Worm (Caenorhabditis elegans) whole organism, early embryonic: ENCODE results near the gene eat-17.
A peak's percentile ranks its signal among the peaks of the same experiment; 100 is the strongest.

Experiments
- B0310.2 ChIP-seq: sonication (generic microtip); optimal IDR thresholded peaks from 2 replicates; lab custom pipeline; 2016; ENCODE audit warnings: mild to moderate bottlenecking, missing genetic modification characterization, missing compliant biosample characterization
- F13C5.2 ChIP-seq: sonication (generic microtip); optimal IDR thresholded peaks from 2 replicates; lab custom pipeline; 2017; ENCODE audit warnings: mild to moderate bottlenecking, missing genetic modification characterization, inconsistent platforms, missing compliant biosample characterization
- aly-1 ChIP-seq: sonication (generic microtip); optimal IDR thresholded peaks from 2 replicates; lab custom pipeline; 2016; ENCODE audit warnings: missing genetic modification characterization, missing compliant biosample characterization
- ama-1 ChIP-seq: fragments of 150-350 bp; optimal IDR thresholded peaks from 2 replicates; lab custom pipeline; 2014
- ceh-13 ChIP-seq: fragments of 200-800 bp; sonication (Bioruptor generic); optimal IDR thresholded peaks from 2 replicates; lab custom pipeline; 2018; ENCODE audit warnings: mild to moderate bottlenecking, missing genetic modification characterization, missing compliant biosample characterization
- ceh-36 ChIP-seq: sonication (generic microtip); optimal IDR thresholded peaks from 2 replicates; lab custom pipeline; 2016; ENCODE audit warnings: missing genetic modification characterization, inconsistent platforms, missing compliant biosample characterization
- ets-7 ChIP-seq: sonication (generic microtip); optimal IDR thresholded peaks from 2 replicates; lab custom pipeline; 2016; ENCODE audit warnings: missing genotype, missing genetic modification characterization, missing compliant biosample characterization
- flt-1 ChIP-seq: fragments of 200-800 bp; sonication (Bioruptor generic); IDR thresholded peaks from 2 replicates; pipeline ENCODE4 v1.3.6; 2022; ENCODE audit warnings: missing genetic modification characterization, missing compliant biosample characterization
- hmbx-1 ChIP-seq: sonication (generic microtip); optimal IDR thresholded peaks from 2 replicates; lab custom pipeline; 2016; ENCODE audit warnings: mild to moderate bottlenecking, missing genetic modification characterization, missing compliant biosample characterization
- hmg-4 ChIP-seq: fragments of 200-800 bp; sonication (Bioruptor generic); optimal IDR thresholded peaks from 2 replicates; lab custom pipeline; 2018; ENCODE audit warnings: mild to moderate bottlenecking, missing genetic modification characterization, missing compliant biosample characterization
- hnd-1 ChIP-seq: sonication (generic microtip); optimal IDR thresholded peaks from 2 replicates; lab custom pipeline; 2016; ENCODE audit warnings: missing genetic modification characterization, missing compliant biosample characterization
- pes-1 ChIP-seq: fragments of 200-800 bp; sonication (Bioruptor generic); IDR thresholded peaks from 2 replicates; pipeline ENCODE4 v1.3.6; 2022; ENCODE audit warnings: missing genetic modification reagents, missing genetic modification characterization, missing compliant biosample characterization
- scrt-1 ChIP-seq: fragments of 200-800 bp; sonication (Bioruptor generic); IDR thresholded peaks from 2 replicates; pipeline ENCODE4 v1.3.6; 2022; ENCODE audit warnings: missing genetic modification characterization, missing compliant biosample characterization
- sea-1 ChIP-seq: fragments of 200-800 bp; sonication (Bioruptor generic); conservative IDR thresholded peaks from 2 replicates; pipeline ENCODE4 v1.3.6; 2022; ENCODE audit warnings: missing genetic modification characterization, missing compliant biosample characterization
- tbx-11 ChIP-seq: fragments of 200-800 bp; sonication (Bioruptor generic); IDR thresholded peaks from 2 replicates; pipeline ENCODE4 v1.3.6; 2022; ENCODE audit warnings: missing genetic modification characterization, missing compliant biosample characterization
- tbx-37 ChIP-seq: fragments of 200-800 bp; sonication (Bioruptor generic); conservative IDR thresholded peaks from 2 replicates; pipeline ENCODE4 v1.3.6; 2022; ENCODE audit warnings: missing genetic modification reagents, missing genetic modification characterization, missing compliant biosample characterization
- tra-4 ChIP-seq: sonication (generic microtip); optimal IDR thresholded peaks from 2 replicates; lab custom pipeline; 2017; ENCODE audit warnings: missing genetic modification characterization, missing compliant biosample characterization

Gene eat-17

ce11 chrX:16451124-16451523, 34.5 kb upstream of the eat-17 start:
- TF ChIP-seq tra-4 (tag; lab: Kevin White, UChicago) (no peak), ceh-36 (tag; lab: Kevin White, UChicago) (no peak), F13C5.2 (tag; lab: Kevin White, UChicago) (no peak), ama-1 (no peak), pes-1 (no peak), aly-1 (no peak)

- no peak for TF ChIP-seq scrt-1 (GFP tag; lab: Robert Waterston, UW)
- TF ChIP-seq hnd-1 (tag; lab: Kevin White, UChicago) = no peak
- no peak for TF ChIP-seq tra-4 (tag; lab: Kevin White, UChicago)
- TF ChIP-seq hmg-4 = peak; percentile 40
- 0 out of 2 replicates have a peak, but pooled peaks have one; percentile 33 for TF ChIP-seq tbx-11
These were observed 30.5 kb upstream of the eat-17 start for ce11 chrX:16447116-16447515.

- TF ChIP-seq ceh-36 (tag; lab: Kevin White, UChicago) (no peak), aly-1 (peak; percentile 27), tbx-11 (0 out of 2 replicates have a peak, but pooled peaks have one; percentile 36), scrt-1 (GFP tag; lab: Robert Waterston, UW) (no peak), flt-1 (0 out of 2 replicates have a peak, but pooled peaks have one; percentile 39), B0310.2 (tag; lab: Kevin White, UChicago) (peak; percentile 49), pes-1 (no peak), ceh-13 (GFP tag; lab: Kevin White, UChicago) (no peak), hmg-4 (peak; percentile 93), tra-4 (tag; lab: Kevin White, UChicago) (no peak), ama-1 (no peak), ets-7 (tag; lab: Kevin White, UChicago) (no peak), tbx-37 (no peak), hnd-1 (tag; lab: Kevin White, UChicago) (no peak), hmbx-1 (tag; lab: Kevin White, UChicago) (no peak), sea-1 (GFP tag; lab: Robert Waterston, UW) (0 out of 2 replicates have a peak, but pooled peaks have one; percentile 18), F13C5.2 (tag; lab: Kevin White, UChicago) (peak; percentile 85)
These were observed 29.2 kb upstream of the eat-17 start, which contains the start of gene twf-2 for ce11 chrX:16445793-16446248. Gene twf-2, plus strand, starts transcription at chrX:16446197.

ce11 chrX:16443657-16444056, 27.0 kb upstream of the eat-17 start:
- TF ChIP-seq tra-4 (tag; lab: Kevin White, UChicago) (no peak), scrt-1 (GFP tag; lab: Robert Waterston, UW) (no peak), hnd-1 (tag; lab: Kevin White, UChicago) (no peak), B0310.2 (tag; lab: Kevin White, UChicago) (no peak)

ce11 chrX:16440949-16441348, 24.3 kb upstream of the eat-17 start:
- TF ChIP-seq tbx-37 (no peak), tbx-11 (no peak), F13C5.2 (tag; lab: Kevin White, UChicago) (no peak), hmbx-1 (tag; lab: Kevin White, UChicago) (no peak), sea-1 (GFP tag; lab: Robert Waterston, UW) (no peak), ceh-36 (tag; lab: Kevin White, UChicago) (no peak), ama-1 (no peak), ceh-13 (GFP tag; lab: Kevin White, UChicago) (no peak), scrt-1 (GFP tag; lab: Robert Waterston, UW) (no peak), hmg-4 (no peak), tra-4 (tag; lab: Kevin White, UChicago) (no peak), ets-7 (tag; lab: Kevin White, UChicago) (no peak), hnd-1 (tag; lab: Kevin White, UChicago) (no peak), pes-1 (no peak), B0310.2 (tag; lab: Kevin White, UChicago) (no peak), aly-1 (no peak), flt-1 (no peak)

- no peak for TF ChIP-seq pes-1
- TF ChIP-seq ets-7 (tag; lab: Kevin White, UChicago) = no peak
- TF ChIP-seq B0310.2 (tag; lab: Kevin White, UChicago) = no peak
- no peak for TF ChIP-seq ceh-36 (tag; lab: Kevin White, UChicago)
- no peak for TF ChIP-seq hmbx-1 (tag; lab: Kevin White, UChicago)
- TF ChIP-seq hmg-4 = no peak
- no peak for TF ChIP-seq tbx-11
- TF ChIP-seq tra-4 (tag; lab: Kevin White, UChicago) = no peak
- TF ChIP-seq F13C5.2 (tag; lab: Kevin White, UChicago) = no peak
- no peak for TF ChIP-seq ama-1
- no peak for TF ChIP-seq hnd-1 (tag; lab: Kevin White, UChicago)
- TF ChIP-seq ceh-13 (GFP tag; lab: Kevin White, UChicago) = no peak
- TF ChIP-seq scrt-1 (GFP tag; lab: Robert Waterston, UW) = no peak
- no peak for TF ChIP-seq aly-1
- TF ChIP-seq tbx-37 = no peak
- no peak for TF ChIP-seq flt-1
These were observed 15.5 kb upstream of the eat-17 start, which contains the start of gene F38E9.6 for ce11 chrX:16432143-16432542. Gene F38E9.6, plus strand, starts transcription at chrX:16432443.

ce11 chrX:16418396-16418795, 1.8 kb upstream of the eat-17 start:
- TF ChIP-seq ama-1 = no peak

ce11 chrX:16414572-16414971, 2.1 kb downstream of the eat-17 start:
- no peak for TF ChIP-seq sea-1 (GFP tag; lab: Robert Waterston, UW)
- no peak for TF ChIP-seq tra-4 (tag; lab: Kevin White, UChicago)
- no peak for TF ChIP-seq hnd-1 (tag; lab: Kevin White, UChicago)
- TF ChIP-seq ets-7 (tag; lab: Kevin White, UChicago) = no peak
- no peak for TF ChIP-seq tbx-11
- peak; percentile 63 for TF ChIP-seq hmg-4
